Fruit fly (Drosophila melanogaster): ENCODE results near the gene spict.
A peak's percentile ranks its signal among the peaks of the same experiment; 100 is the strongest.

DNA sequence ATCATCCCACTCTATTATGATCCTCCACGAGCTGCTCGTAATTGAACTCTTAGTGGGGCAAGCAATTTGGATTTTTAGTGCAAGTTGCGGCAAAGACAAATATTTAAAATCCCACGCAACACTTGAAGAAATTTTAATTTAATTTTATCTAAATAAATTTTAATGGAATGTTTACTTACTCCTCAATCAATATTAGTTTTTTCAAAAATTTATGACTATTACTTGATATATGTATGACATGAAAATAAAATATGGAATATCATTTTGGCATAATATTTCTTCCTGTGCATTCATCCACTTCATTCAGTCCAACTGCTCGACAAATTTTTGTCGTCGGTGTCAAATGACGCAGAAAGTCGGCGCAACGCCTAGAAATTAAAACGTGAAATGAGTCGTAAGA lies 45.5 kb downstream of the spict start:
- no peak for TF ChIP-seq usp (GFP tag; optimal IDR thresholded peaks at IDR 0.05)
- TF ChIP-seq CG1603 (tag; optimal IDR thresholded peaks at IDR 0.05) = no peak
- peak; percentile 3 for TF ChIP-seq CG12659 (GFP tag; optimal IDR thresholded peaks at IDR 0.05)
- TF ChIP-seq phol (tag; optimal IDR thresholded peaks at IDR 0.05) = peak; percentile 20
- no peak for TF ChIP-seq CG10979 (tag; optimal IDR thresholded peaks at IDR 0.05)
- TF ChIP-seq tna (GFP tag; IDR thresholded peaks at IDR 0.05; ENCODE audit: partially characterized antibody) = no peak
- peak; percentile 36 for TF ChIP-seq CG31441 (GFP tag; IDR thresholded peaks at IDR 0.05)
- TF ChIP-seq Doc2 (GFP tag; IDR thresholded peaks at IDR 0.05) = no peak
- TF ChIP-seq pnt (GFP tag; optimal IDR thresholded peaks at IDR 0.05) = no peak
- no peak for TF ChIP-seq kah (GFP tag; optimal IDR thresholded peaks at IDR 0.05)
- TF ChIP-seq CG6791 (GFP tag; IDR thresholded peaks at IDR 0.05; ENCODE audit: partially characterized antibody) = no peak
- no peak for TF ChIP-seq Side (GFP tag; optimal IDR thresholded peaks at IDR 0.05)
- no peak for TF ChIP-seq CG33557 (GFP tag; optimal IDR thresholded peaks at IDR 0.05)
- no peak for TF ChIP-seq vvl (GFP tag; IDR thresholded peaks at IDR 0.05)
